Fruit fly (Drosophila melanogaster) whole organism, embryonic: ENCODE results near the gene TwdlE.

Source experiments
- Ada2b ChIP-seq: fragments of 200-800 bp; sonication (Bioruptor generic); IDR thresholded peaks from 2 replicates; pipeline ENCODE4 v1.3.6; 2022; ENCODE audit warnings: missing biosample characterization, missing genetic modification characterization
- B-H1 ChIP-seq: fragments of 200-800 bp; sonication (Bioruptor generic); IDR thresholded peaks from 3 replicates; pipeline ENCODE4 v1.3.6; 2022; ENCODE audit warnings: missing biosample characterization, missing genetic modification characterization
- CG10147 ChIP-seq: fragments of 200-800 bp; sonication (Bioruptor generic); optimal IDR thresholded peaks from 2 replicates; lab custom pipeline; 2019; ENCODE audit warnings: missing biosample characterization, mild to moderate bottlenecking, missing genetic modification characterization, moderate library complexity
- CG10267 ChIP-seq: fragments of 200-800 bp; sonication (Bioruptor generic); optimal IDR thresholded peaks from 2 replicates; lab custom pipeline; 2018; ENCODE audit warnings: missing biosample characterization, mild to moderate bottlenecking, missing genetic modification characterization, moderate library complexity
- CG12942 ChIP-seq: fragments of 200-800 bp; sonication (Bioruptor generic); optimal IDR thresholded peaks from 3 replicates; lab custom pipeline; 2016; ENCODE audit warnings: missing biosample characterization, missing genetic modification characterization
- CG13123 ChIP-seq: fragments of 200-800 bp; sonication (Bioruptor generic); optimal IDR thresholded peaks from 2 replicates; lab custom pipeline; 2016; ENCODE audit warnings: missing biosample characterization, missing genetic modification characterization
- CG14860 ChIP-seq: fragments of 200-800 bp; sonication (Bioruptor generic); IDR thresholded peaks from 3 replicates; pipeline ENCODE4 v1.3.6; 2022; ENCODE audit warnings: missing biosample characterization, missing genetic modification characterization; ENCODE audit not compliant: partially characterized antibody
- CG16813 ChIP-seq: fragments of 200-800 bp; sonication (Bioruptor generic); IDR thresholded peaks from 3 replicates; pipeline ENCODE4 v1.3.6; 2022; ENCODE audit warnings: missing biosample characterization, missing genetic modification characterization; ENCODE audit not compliant: partially characterized antibody
- CG16815 ChIP-seq: fragments of 200-800 bp; sonication (Bioruptor generic); optimal IDR thresholded peaks from 3 replicates; lab custom pipeline; 2017; ENCODE audit warnings: missing biosample characterization, mild to moderate bottlenecking, missing genetic modification characterization
- CG17186 ChIP-seq: fragments of 200-800 bp; sonication (Bioruptor generic); optimal IDR thresholded peaks from 3 replicates; lab custom pipeline; 2017; ENCODE audit warnings: missing biosample characterization, missing genetic modification reagents, missing genetic modification characterization
- CG17328 ChIP-seq: fragments of 200-800 bp; sonication (Bioruptor generic); IDR thresholded peaks from 2 replicates; pipeline ENCODE4 v1.3.6; 2022; ENCODE audit warnings: missing biosample characterization, missing genetic modification characterization
- CG1832 ChIP-seq: fragments of 200-800 bp; sonication (Bioruptor generic); optimal IDR thresholded peaks from 2 replicates; lab custom pipeline; 2017; ENCODE audit warnings: missing biosample characterization, mild to moderate bottlenecking, missing genetic modification characterization, inconsistent platforms
- CG18619 ChIP-seq: fragments of 200-800 bp; sonication (Bioruptor generic); optimal IDR thresholded peaks from 3 replicates; lab custom pipeline; 2017; ENCODE audit warnings: missing biosample characterization, mild to moderate bottlenecking, missing genetic modification characterization
- CG30431 ChIP-seq: fragments of 200-800 bp; sonication (Bioruptor generic); optimal IDR thresholded peaks from 2 replicates; lab custom pipeline; 2017; ENCODE audit warnings: missing biosample characterization, missing genetic modification characterization
- CG3163 ChIP-seq: fragments of 200-800 bp; sonication (Bioruptor generic); optimal IDR thresholded peaks from 3 replicates; lab custom pipeline; 2016; ENCODE audit warnings: missing biosample characterization, missing genetic modification characterization
- CG3407 ChIP-seq: fragments of 200-800 bp; sonication (Bioruptor generic); optimal IDR thresholded peaks from 2 replicates; lab custom pipeline; 2018; ENCODE audit warnings: missing biosample characterization, mild to moderate bottlenecking, missing genetic modification characterization
- CG34376 ChIP-seq: fragments of 200-800 bp; sonication (Bioruptor generic); optimal IDR thresholded peaks from 2 replicates; lab custom pipeline; 2018; ENCODE audit warnings: missing biosample characterization, mild to moderate bottlenecking, missing genetic modification characterization
- CG3995 ChIP-seq: fragments of 200-800 bp; sonication (Bioruptor generic); optimal IDR thresholded peaks from 3 replicates; lab custom pipeline; 2016; ENCODE audit warnings: missing biosample characterization, missing genetic modification characterization
- CG8478 ChIP-seq: fragments of >200 bp; optimal IDR thresholded peaks from 2 replicates; lab custom pipeline; 2018
- CG8924 ChIP-seq: fragments of 200-800 bp; optimal IDR thresholded peaks from 3 replicates; lab custom pipeline; 2019; ENCODE audit warnings: missing biosample characterization, mild to moderate bottlenecking, missing genetic modification characterization, moderate library complexity
- Dad ChIP-seq: fragments of 200-800 bp; sonication (Bioruptor generic); optimal IDR thresholded peaks from 3 replicates; lab custom pipeline; 2016; ENCODE audit warnings: missing biosample characterization, missing genetic modification characterization
- Doc2 ChIP-seq: fragments of 200-800 bp; sonication (Bioruptor generic); IDR thresholded peaks from 2 replicates; pipeline ENCODE4 v1.3.6; 2022; ENCODE audit warnings: missing biosample characterization, missing genetic modification characterization
- Hand ChIP-seq: fragments of 200-800 bp; sonication (Bioruptor generic); optimal IDR thresholded peaks from 2 replicates; lab custom pipeline; 2017; ENCODE audit warnings: mild to moderate bottlenecking, missing biosample characterization, missing genetic modification reagents, missing genetic modification characterization
- Hmx ChIP-seq: fragments of 200-800 bp; sonication (Bioruptor generic); optimal IDR thresholded peaks from 2 replicates; lab custom pipeline; 2016; ENCODE audit warnings: missing biosample characterization, missing genetic modification characterization
- MTF-1 ChIP-seq: fragments of 200-800 bp; sonication (Bioruptor generic); optimal IDR thresholded peaks from 2 replicates; lab custom pipeline; 2018; ENCODE audit warnings: missing biosample characterization, mild to moderate bottlenecking, missing genetic modification characterization, borderline replicate concordance
- Neu2 ChIP-seq: fragments of 200-800 bp; sonication (Bioruptor generic); optimal IDR thresholded peaks from 3 replicates; lab custom pipeline; 2016; ENCODE audit warnings: missing biosample characterization, missing genetic modification characterization, borderline replicate concordance
- Nf-YC ChIP-seq: fragments of 200-800 bp; optimal IDR thresholded peaks from 3 replicates; lab custom pipeline; 2019; ENCODE audit warnings: missing biosample characterization, mild to moderate bottlenecking, missing genetic modification characterization, moderate library complexity
- Oaz ChIP-seq: fragments of 200-800 bp; sonication (Bioruptor generic); IDR thresholded peaks from 2 replicates; pipeline ENCODE4 v1.3.6; 2022; ENCODE audit warnings: missing biosample characterization, missing genetic modification characterization
- Ptx1 ChIP-seq: fragments of 200-800 bp; sonication (Bioruptor generic); IDR thresholded peaks from 2 replicates; pipeline ENCODE4 v1.3.6; 2022; ENCODE audit warnings: missing biosample characterization, missing genetic modification characterization
- Scr ChIP-seq: fragments of 200-800 bp; sonication (Bioruptor generic); IDR thresholded peaks from 2 replicates; pipeline ENCODE4 v1.3.6; 2022; ENCODE audit warnings: missing biosample characterization, missing genetic modification characterization; ENCODE audit not compliant: partially characterized antibody
- Tbp ChIP-seq: fragments of >200 bp; optimal IDR thresholded peaks from 2 replicates; lab custom pipeline; 2018; ENCODE audit warnings: missing biosample characterization, missing genetic modification characterization
- Usf ChIP-seq: fragments of 200-800 bp; sonication (Bioruptor generic); optimal IDR thresholded peaks from 2 replicates; lab custom pipeline; 2017; ENCODE audit warnings: missing genotype, missing biosample characterization, missing genetic modification characterization
- YL-1 ChIP-seq: fragments of 200-800 bp; sonication (Bioruptor generic); optimal IDR thresholded peaks from 3 replicates; lab custom pipeline; 2017; ENCODE audit warnings: missing biosample characterization, mild to moderate bottlenecking, missing genetic modification characterization
- br ChIP-seq: fragments of >200 bp; optimal IDR thresholded peaks from 2 replicates; lab custom pipeline; 2017
- caup ChIP-seq: fragments of 200-800 bp; sonication (Bioruptor generic); optimal IDR thresholded peaks from 3 replicates; lab custom pipeline; 2017; ENCODE audit warnings: missing biosample characterization, mild to moderate bottlenecking, missing genetic modification characterization, moderate library complexity; ENCODE audit not compliant: severe bottlenecking
- danr ChIP-seq: fragments of 200-800 bp; sonication (Bioruptor generic); IDR thresholded peaks from 2 replicates; pipeline ENCODE4 v1.3.6; 2022; ENCODE audit warnings: missing biosample characterization, missing genetic modification characterization
- eve ChIP-seq, 2 experiments: fragments of >200 bp; optimal IDR thresholded peaks; 2 replicates each; lab custom pipeline; 2017; ENCODE audit warnings: missing biosample characterization in 2 of 2, missing genetic modification characterization in 2 of 2
- gfzf ChIP-seq: fragments of 200-800 bp; sonication (Bioruptor generic); optimal IDR thresholded peaks from 2 replicates; lab custom pipeline; 2016; ENCODE audit warnings: missing biosample characterization, mild to moderate bottlenecking, missing genetic modification characterization, moderate library complexity
- grau ChIP-seq: fragments of 200-800 bp; optimal IDR thresholded peaks from 3 replicates; lab custom pipeline; 2019; ENCODE audit warnings: missing biosample characterization, mild to moderate bottlenecking, missing genetic modification characterization, moderate library complexity
- gro ChIP-seq: fragments of 200-800 bp; sonication (Bioruptor generic); optimal IDR thresholded peaks from 2 replicates; lab custom pipeline; 2016; ENCODE audit warnings: missing biosample characterization, missing genetic modification characterization
- inv ChIP-seq: fragments of 200-800 bp; sonication (Bioruptor generic); IDR thresholded peaks from 2 replicates; pipeline ENCODE4 v1.3.6; 2022; ENCODE audit warnings: missing biosample characterization, missing genetic modification characterization; ENCODE audit not compliant: partially characterized antibody
- jigr1 ChIP-seq: fragments of 200-800 bp; sonication (Bioruptor generic); IDR thresholded peaks from 3 replicates; pipeline ENCODE4 v1.3.6; 2022; ENCODE audit warnings: missing biosample characterization, missing genetic modification characterization
- nau ChIP-seq: fragments of 200-800 bp; sonication (Bioruptor generic); optimal IDR thresholded peaks from 3 replicates; lab custom pipeline; 2017; ENCODE audit warnings: missing biosample characterization, mild to moderate bottlenecking, missing genetic modification characterization, missing genetic modification reagents
- nerfin-2 ChIP-seq: fragments of 200-800 bp; sonication (Bioruptor generic); IDR thresholded peaks from 2 replicates; pipeline ENCODE4 v1.3.6; 2022; ENCODE audit warnings: missing biosample characterization, missing genetic modification characterization; ENCODE audit not compliant: partially characterized antibody
- pb ChIP-seq: fragments of 200-800 bp; sonication (Bioruptor generic); optimal IDR thresholded peaks from 3 replicates; lab custom pipeline; 2016; ENCODE audit warnings: missing biosample characterization, missing genetic modification characterization
- pho ChIP-seq: fragments of 200-800 bp; sonication (Bioruptor generic); optimal IDR thresholded peaks from 2 replicates; lab custom pipeline; 2016; ENCODE audit warnings: missing biosample characterization, missing genetic modification characterization
- phol ChIP-seq: fragments of 200-800 bp; sonication (Bioruptor generic); optimal IDR thresholded peaks from 3 replicates; lab custom pipeline; 2018; ENCODE audit warnings: missing biosample characterization, mild to moderate bottlenecking, missing genetic modification characterization, moderate library complexity
- psq ChIP-seq: fragments of 200-800 bp; sonication (Bioruptor generic); optimal IDR thresholded peaks from 2 replicates; lab custom pipeline; 2017; ENCODE audit warnings: missing biosample characterization, missing genetic modification characterization
- repo ChIP-seq: fragments of 200-800 bp; sonication (Bioruptor generic); optimal IDR thresholded peaks from 2 replicates; lab custom pipeline; 2016; ENCODE audit warnings: missing biosample characterization, missing genetic modification characterization
- slou ChIP-seq: fragments of 200-800 bp; sonication (Bioruptor generic); optimal IDR thresholded peaks from 3 replicates; lab custom pipeline; 2016; ENCODE audit warnings: missing biosample characterization, missing genetic modification characterization
- slp2 ChIP-seq: fragments of 200-800 bp; sonication (Bioruptor generic); optimal IDR thresholded peaks from 2 replicates; lab custom pipeline; 2016; ENCODE audit warnings: missing biosample characterization, missing genetic modification characterization
- vvl ChIP-seq: fragments of 200-800 bp; sonication (Bioruptor generic); IDR thresholded peaks from 2 replicates; pipeline ENCODE4 v1.3.6; 2022; ENCODE audit warnings: missing biosample characterization, missing genetic modification characterization

The TwdlE gene

DNA sequence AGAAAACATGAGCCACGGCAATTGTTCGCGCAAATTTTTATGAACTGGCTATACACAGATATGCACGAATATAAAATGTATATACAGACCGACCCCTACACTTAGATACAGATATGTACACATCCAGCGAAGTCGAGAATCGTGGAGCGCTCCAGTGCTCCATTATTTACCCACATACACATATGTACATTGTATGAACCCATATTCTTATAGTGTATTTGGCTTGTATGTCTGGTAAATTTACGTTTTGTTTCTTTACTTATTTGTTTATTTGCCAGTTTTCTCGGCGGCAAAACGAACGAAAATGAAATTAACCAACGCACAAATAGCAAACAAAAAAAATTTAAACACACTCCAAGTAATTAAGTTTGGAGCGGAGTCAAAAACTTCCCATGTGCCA is 47.3 kb downstream of the TwdlE start (continued):
- TF ChIP-seq Ada2b (GFP tag; lab: Robert Waterston, UW), result no peak; the same call in 1 of the 2 replicates
- TF ChIP-seq CG34376 (GFP tag; lab: Kevin White, UChicago), result peak; percentile 52
- no peak for TF ChIP-seq CG10267
- TF ChIP-seq CG18619 (GFP tag; lab: Kevin White, UChicago), result peak; percentile 34
- no peak for TF ChIP-seq inv (GFP tag; lab: Robert Waterston, UW)
- TF ChIP-seq CG12942, result no peak
- no peak for TF ChIP-seq CG16813 (GFP tag; lab: Robert Waterston, UW)
- peak; percentile 54 for TF ChIP-seq CG8924 (tag; lab: Kevin White, UChicago)
- peak; percentile 64 for TF ChIP-seq CG10147 (GFP tag; lab: Kevin White, UChicago)
- peak; percentile 49; the same call in 1 of the 2 replicates for TF ChIP-seq vvl (GFP tag; lab: Robert Waterston, UW)
- TF ChIP-seq eve (GFP tag; optimal IDR thresholded peaks at IDR 0.05; lab: Kevin White, UChicago), result no peak
- no peak for TF ChIP-seq Neu2 (GFP tag; lab: Kevin White, UChicago)
- TF ChIP-seq CG13123 (GFP tag; lab: Kevin White, UChicago), result peak; percentile 24
- TF ChIP-seq CG1832 (GFP tag; lab: Kevin White, UChicago), result no peak
- TF ChIP-seq phol, result no peak
- TF ChIP-seq Dad (GFP tag; lab: Kevin White, UChicago), result no peak
- TF ChIP-seq repo (GFP tag; lab: Kevin White, UChicago), result no peak
- TF ChIP-seq Tbp (GFP tag; lab: Kevin White, UChicago), result no peak
- TF ChIP-seq CG8478, result no peak
- TF ChIP-seq danr (GFP tag; lab: Robert Waterston, UW), result no peak
- peak; percentile 26 for TF ChIP-seq CG17186
- TF ChIP-seq CG14860, result no peak
- TF ChIP-seq CG16815, result no peak
- no peak for TF ChIP-seq pb (GFP tag; lab: Kevin White, UChicago)
- peak; percentile 2 for TF ChIP-seq Hand
- no peak for TF ChIP-seq Hmx
- no peak for TF ChIP-seq nerfin-2
- TF ChIP-seq slp2 (GFP tag; lab: Kevin White, UChicago), result no peak
- no peak for TF ChIP-seq CG30431 (GFP tag; lab: Kevin White, UChicago)
- TF ChIP-seq gfzf (GFP tag; lab: Kevin White, UChicago), result no peak
- no peak for TF ChIP-seq Oaz (GFP tag; lab: Robert Waterston, UW)
- TF ChIP-seq jigr1 (GFP tag; lab: Robert Waterston, UW), result no peak
- peak; percentile 77 for TF ChIP-seq MTF-1 (GFP tag; lab: Kevin White, UChicago)
- no peak for TF ChIP-seq br
- no peak for TF ChIP-seq CG17328 (GFP tag; lab: Robert Waterston, UW)
- TF ChIP-seq Usf (GFP tag; lab: Kevin White, UChicago), result no peak
- TF ChIP-seq B-H1, result no peak
- TF ChIP-seq pho (GFP tag; lab: Kevin White, UChicago), result peak; percentile 34
- no peak for TF ChIP-seq psq
- peak; percentile 77 for TF ChIP-seq gro (GFP tag; lab: Kevin White, UChicago)
- peak; percentile 52 for TF ChIP-seq caup (GFP tag; lab: Kevin White, UChicago)
- no peak for TF ChIP-seq Doc2 (GFP tag; lab: Robert Waterston, UW)
- peak; percentile 39 for TF ChIP-seq CG3407 (GFP tag; lab: Kevin White, UChicago)
- TF ChIP-seq YL-1 (GFP tag; lab: Kevin White, UChicago), result peak; percentile 10
- peak; percentile 41 for TF ChIP-seq slou (GFP tag; lab: Kevin White, UChicago)
- TF ChIP-seq CG3163 (GFP tag; lab: Kevin White, UChicago), result no peak
- peak; percentile 19 for TF ChIP-seq Nf-YC (tag; lab: Kevin White, UChicago)
- no peak for TF ChIP-seq grau (tag; lab: Kevin White, UChicago)
- TF ChIP-seq Ptx1 (GFP tag; lab: Robert Waterston, UW), result no peak
- no peak for TF ChIP-seq CG3995 (GFP tag; lab: Kevin White, UChicago)
- peak; percentile 68 for TF ChIP-seq nau (GFP tag; lab: Kevin White, UChicago)
- TF ChIP-seq Scr (GFP tag; lab: Robert Waterston, UW), result no peak
